Fruit fly (Drosophila melanogaster) whole organism, embryonic: Measurements from ENCODE around the gene Orct2.

Experiments used
- Awh ChIP-seq: fragments of 200-800 bp; sonication (Bioruptor generic); IDR thresholded peaks from 2 replicates; pipeline ENCODE4, ENCODE4 v1.3.6; 2022; ENCODE audit warnings: missing biosample characterization, missing genetic modification characterization
- Blimp-1 ChIP-seq: fragments of 200-800 bp; sonication (Bioruptor generic); optimal IDR thresholded peaks from 3 replicates; lab custom pipeline; 2018; ENCODE audit warnings: missing biosample characterization, missing genetic modification characterization, mild to moderate bottlenecking, moderate library complexity, missing genetic modification reagents
- CG10267 ChIP-seq: fragments of 200-800 bp; sonication (Bioruptor generic); optimal IDR thresholded peaks from 2 replicates; lab custom pipeline; 2018; ENCODE audit warnings: missing biosample characterization, mild to moderate bottlenecking, missing genetic modification characterization, moderate library complexity
- CG11504 ChIP-seq: fragments of 200-800 bp; sonication (Bioruptor generic); optimal IDR thresholded peaks from 3 replicates; lab custom pipeline; 2019; ENCODE audit warnings: missing biosample characterization, mild to moderate bottlenecking, missing genetic modification characterization, moderate library complexity
- CG12219 ChIP-seq: fragments of 200-800 bp; sonication (Bioruptor generic); optimal IDR thresholded peaks from 3 replicates; lab custom pipeline; 2018; ENCODE audit warnings: missing biosample characterization, mild to moderate bottlenecking, missing genetic modification characterization
- CG14860 ChIP-seq: fragments of 200-800 bp; sonication (Bioruptor generic); IDR thresholded peaks from 3 replicates; pipeline ENCODE4 v1.3.6; 2022; ENCODE audit warnings: missing biosample characterization, missing genetic modification characterization; ENCODE audit not compliant: partially characterized antibody
- CG15479 ChIP-seq: fragments of 200-800 bp; sonication (Bioruptor generic); optimal IDR thresholded peaks from 3 replicates; lab custom pipeline; 2019; ENCODE audit warnings: missing biosample characterization, mild to moderate bottlenecking, missing genetic modification characterization, moderate library complexity
- CG15514 ChIP-seq: fragments of 200-800 bp; sonication (Bioruptor generic); optimal IDR thresholded peaks from 3 replicates; lab custom pipeline; 2017; ENCODE audit warnings: missing biosample characterization, missing genetic modification characterization, mild to moderate bottlenecking, moderate library complexity, missing genetic modification reagents
- CG17568 ChIP-seq: fragments of 200-800 bp; sonication (Bioruptor generic); optimal IDR thresholded peaks from 2 replicates; lab custom pipeline; 2018; ENCODE audit warnings: missing biosample characterization, mild to moderate bottlenecking, missing genetic modification characterization, moderate library complexity
- CG18476 ChIP-seq: fragments of 200-800 bp; sonication (Bioruptor generic); optimal IDR thresholded peaks from 2 replicates; lab custom pipeline; 2016; ENCODE audit warnings: missing biosample characterization, mild to moderate bottlenecking, missing genetic modification characterization
- CG2678 ChIP-seq: fragments of 200-800 bp; sonication (Bioruptor generic); optimal IDR thresholded peaks from 3 replicates; lab custom pipeline; 2019; ENCODE audit warnings: missing biosample characterization, mild to moderate bottlenecking, missing genetic modification characterization, moderate library complexity
- CG4360 ChIP-seq: fragments of 200-800 bp; sonication (Bioruptor generic); IDR thresholded peaks from 2 replicates; pipeline ENCODE4 v1.3.6; 2022; ENCODE audit warnings: missing biosample characterization, missing genetic modification characterization
- CG43689 ChIP-seq: fragments of 200-800 bp; sonication (Bioruptor generic); IDR thresholded peaks from 2 replicates; pipeline ENCODE4 v1.3.6; 2022; ENCODE audit warnings: missing biosample characterization, missing genetic modification characterization
- CG6765 ChIP-seq: fragments of 200-800 bp; sonication (Bioruptor generic); optimal IDR thresholded peaks from 3 replicates; lab custom pipeline; 2017; ENCODE audit warnings: missing biosample characterization, mild to moderate bottlenecking, missing genetic modification characterization
- CG7963 ChIP-seq: fragments of 200-800 bp; sonication (Bioruptor generic); IDR thresholded peaks from 3 replicates; pipeline ENCODE4 v1.3.6; 2022; ENCODE audit warnings: missing biosample characterization, missing genetic modification characterization; ENCODE audit not compliant: partially characterized antibody
- CTCF ChIP-seq: fragments of 200-800 bp; sonication (Bioruptor generic); optimal IDR thresholded peaks from 2 replicates; lab custom pipeline; 2017; ENCODE audit warnings: missing biosample characterization, mild to moderate bottlenecking, missing genetic modification characterization, moderate library complexity
- Chrac-16 ChIP-seq: fragments of 200-800 bp; sonication (Bioruptor generic); optimal IDR thresholded peaks from 3 replicates; lab custom pipeline; 2016; ENCODE audit warnings: missing biosample characterization, missing genetic modification characterization
- Dbx ChIP-seq: fragments of 200-800 bp; sonication (Bioruptor generic); IDR thresholded peaks from 3 replicates; pipeline ENCODE4 v1.3.6; 2022; ENCODE audit warnings: missing biosample characterization, missing genetic modification characterization
- Dfd ChIP-seq, 2 experiments: fragments of >200 bp; optimal IDR thresholded peaks; 2 replicates each; lab custom pipeline; 2017; ENCODE audit warnings: missing biosample characterization in 2 of 2, missing genetic modification characterization in 2 of 2
- Doc2 ChIP-seq: fragments of 200-800 bp; sonication (Bioruptor generic); IDR thresholded peaks from 2 replicates; pipeline ENCODE4 v1.3.6; 2022; ENCODE audit warnings: missing biosample characterization, missing genetic modification characterization
- HLH3B ChIP-seq: fragments of 200-800 bp; sonication (Bioruptor generic); IDR thresholded peaks from 2 replicates; pipeline ENCODE4 v1.3.6; 2022; ENCODE audit warnings: missing biosample characterization, missing genetic modification characterization
- MTF-1 ChIP-seq: fragments of 200-800 bp; sonication (Bioruptor generic); optimal IDR thresholded peaks from 2 replicates; lab custom pipeline; 2018; ENCODE audit warnings: missing biosample characterization, mild to moderate bottlenecking, missing genetic modification characterization, borderline replicate concordance
- Max ChIP-seq: fragments of 200-800 bp; sonication (Bioruptor generic); optimal IDR thresholded peaks from 2 replicates; lab custom pipeline; 2016; ENCODE audit warnings: missing biosample characterization, mild to moderate bottlenecking, missing genetic modification characterization
- Mes4 ChIP-seq: fragments of 200-800 bp; sonication (Bioruptor generic); optimal IDR thresholded peaks from 2 replicates; lab custom pipeline; 2016; ENCODE audit warnings: missing biosample characterization, missing genetic modification characterization
- Neu2 ChIP-seq: fragments of 200-800 bp; sonication (Bioruptor generic); optimal IDR thresholded peaks from 3 replicates; lab custom pipeline; 2016; ENCODE audit warnings: missing biosample characterization, missing genetic modification characterization, borderline replicate concordance
- Nf-YB ChIP-seq: fragments of 200-800 bp; sonication (Bioruptor generic); optimal IDR thresholded peaks from 3 replicates; lab custom pipeline; 2019; ENCODE audit warnings: missing biosample characterization, mild to moderate bottlenecking, missing genetic modification characterization, moderate library complexity
- PHDP ChIP-seq: fragments of 200-800 bp; sonication (Bioruptor generic); optimal IDR thresholded peaks from 3 replicates; lab custom pipeline; 2018; ENCODE audit warnings: missing biosample characterization, mild to moderate bottlenecking, missing genetic modification characterization, moderate library complexity
- Stat92E ChIP-seq, 3 experiments: fragments of >200 bp in 2 of 3; fragments of 200-800 bp in 1 of 3; sonication (Bioruptor generic) in 1 of 3; optimal IDR thresholded peaks; 2 replicates each; lab custom pipeline; 2017 to 2019; ENCODE audit warnings: missing biosample characterization in 3 of 3, missing genetic modification characterization in 3 of 3, mild to moderate bottlenecking in 1 of 3, moderate library complexity in 1 of 3
- Usf ChIP-seq: fragments of 200-800 bp; sonication (Bioruptor generic); optimal IDR thresholded peaks from 2 replicates; lab custom pipeline; 2017; ENCODE audit warnings: missing genotype, missing biosample characterization, missing genetic modification characterization
- Vsx1 ChIP-seq: fragments of 200-800 bp; sonication (Bioruptor generic); optimal IDR thresholded peaks from 2 replicates; lab custom pipeline; 2017; ENCODE audit warnings: missing biosample characterization, mild to moderate bottlenecking, missing genetic modification characterization, missing genetic modification reagents
- dati ChIP-seq: fragments of 200-800 bp; sonication (Bioruptor generic); IDR thresholded peaks from 2 replicates; pipeline ENCODE4 v1.3.6; 2022; ENCODE audit warnings: missing biosample characterization, missing genetic modification characterization
- dysf ChIP-seq: fragments of 200-800 bp; sonication (Bioruptor generic); IDR thresholded peaks from 3 replicates; pipeline ENCODE4 v1.3.6; 2022; ENCODE audit warnings: missing biosample characterization, missing genetic modification characterization
- esg ChIP-seq: fragments of 200-800 bp; sonication (Bioruptor generic); conservative IDR thresholded peaks from 2 replicates; pipeline ENCODE4 v1.3.6; 2022; ENCODE audit warnings: missing biosample characterization, missing genetic modification characterization
- fd102C ChIP-seq: fragments of 200-800 bp; sonication (Bioruptor generic); optimal IDR thresholded peaks from 2 replicates; lab custom pipeline; 2018; ENCODE audit warnings: missing biosample characterization, mild to moderate bottlenecking, missing genetic modification characterization, moderate library complexity
- gro ChIP-seq: fragments of 200-800 bp; sonication (Bioruptor generic); optimal IDR thresholded peaks from 2 replicates; lab custom pipeline; 2016; ENCODE audit warnings: missing biosample characterization, missing genetic modification characterization
- h ChIP-seq: fragments of >200 bp; optimal IDR thresholded peaks from 2 replicates; lab custom pipeline; 2017
- ham ChIP-seq: fragments of 200-800 bp; sonication (Bioruptor generic); IDR thresholded peaks from 2 replicates; pipeline ENCODE4 v1.3.6; 2022; ENCODE audit warnings: missing biosample characterization, missing genetic modification characterization
- kay ChIP-seq: fragments of 200-800 bp; sonication (Bioruptor generic); optimal IDR thresholded peaks from 2 replicates; lab custom pipeline; 2016; ENCODE audit warnings: missing biosample characterization, missing genetic modification characterization
- kni ChIP-seq: fragments of 200-800 bp; sonication (Bioruptor generic); optimal IDR thresholded peaks from 3 replicates; lab custom pipeline; 2017; ENCODE audit warnings: mild to moderate bottlenecking, missing biosample characterization, missing genetic modification reagents, missing genetic modification characterization
- lov ChIP-seq, 2 experiments: fragments of 200-800 bp in 1 of 2; fragments of >200 bp in 1 of 2; sonication (Bioruptor generic) in 1 of 2; IDR thresholded peaks in 1 of 2; optimal IDR thresholded peaks in 1 of 2; 2 replicates in 1 of 2; 3 replicates in 1 of 2; pipeline versions ENCODE4 v1.3.6 to Lab custom; 2017 to 2022; ENCODE audit warnings: missing biosample characterization in 1 of 2, missing genetic modification characterization in 1 of 2
- nau ChIP-seq: fragments of 200-800 bp; sonication (Bioruptor generic); optimal IDR thresholded peaks from 3 replicates; lab custom pipeline; 2017; ENCODE audit warnings: missing biosample characterization, mild to moderate bottlenecking, missing genetic modification characterization, missing genetic modification reagents
- org-1 ChIP-seq: fragments of 200-800 bp; sonication (Bioruptor generic); optimal IDR thresholded peaks from 2 replicates; lab custom pipeline; 2017; ENCODE audit warnings: missing biosample characterization, missing genetic modification characterization
- pho ChIP-seq: fragments of 200-800 bp; sonication (Bioruptor generic); optimal IDR thresholded peaks from 2 replicates; lab custom pipeline; 2016; ENCODE audit warnings: missing biosample characterization, missing genetic modification characterization
- phol ChIP-seq: fragments of 200-800 bp; sonication (Bioruptor generic); optimal IDR thresholded peaks from 3 replicates; lab custom pipeline; 2018; ENCODE audit warnings: missing biosample characterization, mild to moderate bottlenecking, missing genetic modification characterization, moderate library complexity
- sens ChIP-seq: fragments of 200-800 bp; sonication (Bioruptor generic); peaks from one replicate; lab custom pipeline; 2016; ENCODE audit warnings: missing biosample characterization, missing genetic modification characterization
- tx ChIP-seq: fragments of 200-800 bp; sonication (Bioruptor generic); optimal IDR thresholded peaks from 2 replicates; lab custom pipeline; 2016; ENCODE audit warnings: missing biosample characterization, missing genetic modification characterization
- vfl ChIP-seq: fragments of 200-800 bp; sonication (Bioruptor generic); optimal IDR thresholded peaks from 2 replicates; lab custom pipeline; 2016; ENCODE audit warnings: missing biosample characterization, missing genetic modification characterization
- zfh2 ChIP-seq: fragments of 200-800 bp; sonication (Bioruptor generic); optimal IDR thresholded peaks from 2 replicates; lab custom pipeline; 2016; ENCODE audit warnings: missing biosample characterization, missing genetic modification characterization

Gene Orct2

dm6 chr3R:24276104-24277008, 3.5 kb downstream of the Orct2 start, which contains the start of gene Orct (continued):
- no peak for TF ChIP-seq Mes4 (GFP tag; lab: Kevin White, UChicago)
- no peak for TF ChIP-seq Dfd (GFP tag; optimal IDR thresholded peaks at IDR 0.05; lab: Kevin White, UChicago)
- TF ChIP-seq sens, result peak; percentile 93
- TF ChIP-seq CG7963, result no peak
- no peak for TF ChIP-seq Doc2 (GFP tag; lab: Robert Waterston, UW)
- TF ChIP-seq Stat92E (GFP tag; optimal IDR thresholded peaks at IDR 0.05; lab: Kevin White, UChicago), result no peak
- peak; percentile 51 for TF ChIP-seq CG18476
- TF ChIP-seq Dbx (GFP tag; lab: Robert Waterston, UW), result peak; percentile 75; the same call in 2 of the 3 replicates
- TF ChIP-seq CG14860, result no peak
- TF ChIP-seq fd102C (GFP tag; lab: Kevin White, UChicago), result no peak
- peak; percentile 72 for TF ChIP-seq CG12219
- TF ChIP-seq zfh2 (GFP tag; lab: Kevin White, UChicago), result peak; percentile 87
- no peak for TF ChIP-seq kni (GFP tag; lab: Kevin White, UChicago)
- TF ChIP-seq esg (GFP tag; lab: Robert Waterston, UW), result peak; percentile 48
- peak; percentile 55 for TF ChIP-seq CG17568
- TF ChIP-seq ham, result no peak
- TF ChIP-seq CG4360 (GFP tag; lab: Robert Waterston, UW), result no peak
- 0 out of 2 replicates have a peak, but pooled peaks have one; percentile 36 for TF ChIP-seq HLH3B (GFP tag; lab: Robert Waterston, UW)
- TF ChIP-seq Nf-YB (GFP tag; lab: Kevin White, UChicago), result peak; percentile 58
- TF ChIP-seq Usf (GFP tag; lab: Kevin White, UChicago), result peak; percentile 75
- TF ChIP-seq Awh, result no peak
- peak; percentile 80 for TF ChIP-seq org-1 (GFP tag; lab: Kevin White, UChicago)
- TF ChIP-seq lov (optimal IDR thresholded peaks at IDR 0.05; lab: Kevin White, UChicago), result no peak
- 0 out of 3 replicates have a peak, but pooled peaks have one; percentile 7 for TF ChIP-seq lov (GFP tag; IDR thresholded peaks at IDR 0.05; lab: Robert Waterston, UW)
- TF ChIP-seq CG10267 (tag; lab: Kevin White, UChicago), result peak; percentile 52
- peak; percentile 73 for TF ChIP-seq phol
- peak; percentile 60 for TF ChIP-seq CG15514
- TF ChIP-seq Chrac-16, result peak; percentile 44
- peak; percentile 62 for TF ChIP-seq Max (GFP tag; lab: Kevin White, UChicago)
- peak; percentile 45 for TF ChIP-seq kay (GFP tag; lab: Kevin White, UChicago)
- no peak for TF ChIP-seq Neu2 (GFP tag; lab: Kevin White, UChicago)
- TF ChIP-seq gro (GFP tag; lab: Kevin White, UChicago), result peak; percentile 53
- peak; percentile 21 for TF ChIP-seq vfl (GFP tag; lab: Kevin White, UChicago)
- no peak for TF ChIP-seq CTCF
- TF ChIP-seq CG15479 (GFP tag; lab: Kevin White, UChicago), result no peak
- peak; percentile 77 for TF ChIP-seq CG6765 (GFP tag; lab: Kevin White, UChicago)
- 0 out of 2 replicates have a peak, but pooled peaks have one; percentile 24 for TF ChIP-seq CG43689 (GFP tag; lab: Robert Waterston, UW)
- TF ChIP-seq MTF-1 (GFP tag; lab: Kevin White, UChicago), result peak; percentile 10
- TF ChIP-seq dysf, result peak; percentile 78
- TF ChIP-seq h (lab: Kevin White, UChicago), result no peak
- TF ChIP-seq PHDP (tag; lab: Kevin White, UChicago), result peak; percentile 80
- TF ChIP-seq CG2678 (tag; lab: Kevin White, UChicago), result peak; percentile 91
- TF ChIP-seq dati (GFP tag; lab: Robert Waterston, UW), result no peak
- peak; percentile 47 for TF ChIP-seq tx (GFP tag; lab: Kevin White, UChicago)
- peak; percentile 60 for TF ChIP-seq Blimp-1
- TF ChIP-seq Vsx1 (GFP tag; lab: Kevin White, UChicago), result peak; percentile 43
- peak; percentile 82 for TF ChIP-seq pho (GFP tag; lab: Kevin White, UChicago)
- peak; percentile 85 for TF ChIP-seq CG11504 (tag; lab: Kevin White, UChicago)
- peak; percentile 78 for TF ChIP-seq nau (GFP tag; lab: Kevin White, UChicago)
